Worm (Caenorhabditis elegans) whole organism, L4/young adult: ENCODE measurements around the gene chl-1.

Experiments used
- W03F9.2 ChIP-seq: fragments of 150-350 bp; optimal IDR thresholded peaks from 2 replicates; lab custom pipeline; 2014; ENCODE audit warnings: missing biosample characterization, missing genetic modification characterization
- him-1 ChIP-seq: sonication (generic microtip); optimal IDR thresholded peaks from 2 replicates; lab custom pipeline; 2016; ENCODE audit warnings: missing genotype, missing genetic modification reagents, missing genetic modification characterization, missing compliant biosample characterization

- TF ChIP-seq W03F9.2 (tag; lab: Kevin White, UChicago) (no peak), him-1 (no peak)
Measured at ce11 chrIII:10362920-10363319, 42.1 kb downstream of the chl-1 start.
